Fruit fly (Drosophila melanogaster): Measurements from ENCODE around the gene aqz.

Gene aqz

dm6 chr3R:8799866-8800265, 20.6 kb downstream of the aqz start:
- TF ChIP-seq CG12768 (GFP tag; optimal IDR thresholded peaks at IDR 0.05) (no peak), Crg-1 (GFP tag; optimal IDR thresholded peaks at IDR 0.05) (no peak), cic (GFP tag; optimal IDR thresholded peaks at IDR 0.05) (peak; percentile 50), CG11617 (GFP tag; optimal IDR thresholded peaks at IDR 0.05) (no peak), kay (GFP tag; ENCODE audit: borderline replicate concordance) (no peak), CG5204 (GFP tag; optimal IDR thresholded peaks at IDR 0.05) (no peak), Hr96 (GFP tag; optimal IDR thresholded peaks at IDR 0.05) (no peak), Mnt (GFP tag; optimal IDR thresholded peaks at IDR 0.05) (no peak), ovo (GFP tag; optimal IDR thresholded peaks at IDR 0.05) (no peak), CG1620 (GFP tag; optimal IDR thresholded peaks at IDR 0.05) (no peak), CG7045 (GFP tag; optimal IDR thresholded peaks at IDR 0.05) (no peak), CG33017 (tag; optimal IDR thresholded peaks at IDR 0.05) (peak; percentile 2), toe (GFP tag; optimal IDR thresholded peaks at IDR 0.05) (no peak), Clk (GFP tag; optimal IDR thresholded peaks at IDR 0.05) (no peak)

- TF ChIP-seq kay (GFP tag; ENCODE audit: borderline replicate concordance) (no peak), Crg-1 (GFP tag; optimal IDR thresholded peaks at IDR 0.05) (no peak), ovo (GFP tag; optimal IDR thresholded peaks at IDR 0.05) (no peak), CG7101 (tag; optimal IDR thresholded peaks at IDR 0.05) (no peak), cnc (optimal IDR thresholded peaks at IDR 0.05) (no peak), CG5204 (GFP tag; optimal IDR thresholded peaks at IDR 0.05) (no peak), CG33017 (tag; optimal IDR thresholded peaks at IDR 0.05) (no peak), cic (GFP tag; optimal IDR thresholded peaks at IDR 0.05) (no peak), Clk (GFP tag; optimal IDR thresholded peaks at IDR 0.05) (no peak), pad (GFP tag; optimal IDR thresholded peaks at IDR 0.05) (no peak), toe (GFP tag; optimal IDR thresholded peaks at IDR 0.05) (no peak), CG14711 (tag; optimal IDR thresholded peaks at IDR 0.05) (no peak), CG1620 (GFP tag; optimal IDR thresholded peaks at IDR 0.05) (no peak), Hr96 (GFP tag; optimal IDR thresholded peaks at IDR 0.05) (no peak), CG12768 (GFP tag; optimal IDR thresholded peaks at IDR 0.05) (no peak), CG11617 (GFP tag; optimal IDR thresholded peaks at IDR 0.05) (no peak), bab1 (GFP tag; optimal IDR thresholded peaks at IDR 0.05) (no peak)
Observed at dm6 chr3R:8798332-8798731, 22.1 kb downstream of the aqz start.

- TF ChIP-seq CG12768 (GFP tag; optimal IDR thresholded peaks at IDR 0.05), result no peak
- TF ChIP-seq pad (GFP tag; optimal IDR thresholded peaks at IDR 0.05), result no peak
- no peak for TF ChIP-seq CG7045 (GFP tag; optimal IDR thresholded peaks at IDR 0.05)
- TF ChIP-seq Crg-1 (GFP tag; optimal IDR thresholded peaks at IDR 0.05), result no peak
- no peak for TF ChIP-seq Clk (GFP tag; optimal IDR thresholded peaks at IDR 0.05)
- no peak for TF ChIP-seq CG7101 (tag; optimal IDR thresholded peaks at IDR 0.05)
- no peak for TF ChIP-seq Mnt (GFP tag; optimal IDR thresholded peaks at IDR 0.05)
- TF ChIP-seq CG5204 (GFP tag; optimal IDR thresholded peaks at IDR 0.05), result no peak
- TF ChIP-seq CG14711 (tag; optimal IDR thresholded peaks at IDR 0.05), result no peak
- TF ChIP-seq Hr96 (GFP tag; optimal IDR thresholded peaks at IDR 0.05), result no peak
- no peak for TF ChIP-seq CG11617 (GFP tag; optimal IDR thresholded peaks at IDR 0.05)
- no peak for TF ChIP-seq toe (GFP tag; optimal IDR thresholded peaks at IDR 0.05)
- no peak for TF ChIP-seq kay (GFP tag; ENCODE audit: borderline replicate concordance)
- TF ChIP-seq CG33017 (tag; optimal IDR thresholded peaks at IDR 0.05), result no peak
- no peak for TF ChIP-seq bab1 (GFP tag; optimal IDR thresholded peaks at IDR 0.05)
- no peak for TF ChIP-seq cnc (optimal IDR thresholded peaks at IDR 0.05)
- no peak for TF ChIP-seq ovo (GFP tag; optimal IDR thresholded peaks at IDR 0.05)
- no peak for TF ChIP-seq tj (GFP tag; optimal IDR thresholded peaks at IDR 0.05)
- no peak for TF ChIP-seq cic (GFP tag; optimal IDR thresholded peaks at IDR 0.05)
- no peak for TF ChIP-seq CG1620 (GFP tag; optimal IDR thresholded peaks at IDR 0.05)
Observed at dm6 chr3R:8794384-8794783, 26.1 kb downstream of the aqz start, which contains the start of gene Ir85a. TSS of gene Ir85a (plus strand) at chr3R:8794684.

dm6 chr3R:8793726-8794125, 26.8 kb downstream of the aqz start:
- TF ChIP-seq Mnt (GFP tag; optimal IDR thresholded peaks at IDR 0.05), result no peak
- TF ChIP-seq Clk (GFP tag; optimal IDR thresholded peaks at IDR 0.05), result no peak
- TF ChIP-seq bab1 (GFP tag; optimal IDR thresholded peaks at IDR 0.05), result no peak
- TF ChIP-seq kay (GFP tag; ENCODE audit: borderline replicate concordance), result no peak
- no peak for TF ChIP-seq CG7045 (GFP tag; optimal IDR thresholded peaks at IDR 0.05)
- no peak for TF ChIP-seq pad (GFP tag; optimal IDR thresholded peaks at IDR 0.05)
- no peak for TF ChIP-seq CG14711 (tag; optimal IDR thresholded peaks at IDR 0.05)
- no peak for TF ChIP-seq CG12768 (GFP tag; optimal IDR thresholded peaks at IDR 0.05)
- TF ChIP-seq ovo (GFP tag; optimal IDR thresholded peaks at IDR 0.05), result no peak
- TF ChIP-seq cnc (optimal IDR thresholded peaks at IDR 0.05), result no peak
- TF ChIP-seq tj (GFP tag; optimal IDR thresholded peaks at IDR 0.05), result no peak
- no peak for TF ChIP-seq CG5204 (GFP tag; optimal IDR thresholded peaks at IDR 0.05)
- TF ChIP-seq CG11617 (GFP tag; optimal IDR thresholded peaks at IDR 0.05), result no peak
- TF ChIP-seq toe (GFP tag; optimal IDR thresholded peaks at IDR 0.05), result no peak
- no peak for TF ChIP-seq CG1620 (GFP tag; optimal IDR thresholded peaks at IDR 0.05)
- no peak for TF ChIP-seq CG33017 (tag; optimal IDR thresholded peaks at IDR 0.05)
- TF ChIP-seq CG7101 (tag; optimal IDR thresholded peaks at IDR 0.05), result no peak
- TF ChIP-seq cic (GFP tag; optimal IDR thresholded peaks at IDR 0.05), result no peak
- TF ChIP-seq Crg-1 (GFP tag; optimal IDR thresholded peaks at IDR 0.05), result no peak

- TF ChIP-seq toe (GFP tag; optimal IDR thresholded peaks at IDR 0.05) (no peak), tj (GFP tag; optimal IDR thresholded peaks at IDR 0.05) (no peak), pad (GFP tag; optimal IDR thresholded peaks at IDR 0.05) (no peak), ovo (GFP tag; optimal IDR thresholded peaks at IDR 0.05) (no peak), CG5204 (GFP tag; optimal IDR thresholded peaks at IDR 0.05) (no peak), cnc (optimal IDR thresholded peaks at IDR 0.05) (no peak), CG11617 (GFP tag; optimal IDR thresholded peaks at IDR 0.05) (no peak), bab1 (GFP tag; optimal IDR thresholded peaks at IDR 0.05) (no peak), CG33017 (tag; optimal IDR thresholded peaks at IDR 0.05) (no peak), Hr96 (GFP tag; optimal IDR thresholded peaks at IDR 0.05) (no peak), CG7101 (tag; optimal IDR thresholded peaks at IDR 0.05) (no peak), CG12768 (GFP tag; optimal IDR thresholded peaks at IDR 0.05) (no peak), Mnt (GFP tag; optimal IDR thresholded peaks at IDR 0.05) (no peak), kay (GFP tag; ENCODE audit: borderline replicate concordance) (no peak), Crg-1 (GFP tag; optimal IDR thresholded peaks at IDR 0.05) (no peak), Clk (GFP tag; optimal IDR thresholded peaks at IDR 0.05) (no peak), CG7045 (GFP tag; optimal IDR thresholded peaks at IDR 0.05) (no peak), CG14711 (tag; optimal IDR thresholded peaks at IDR 0.05) (no peak), cic (GFP tag; optimal IDR thresholded peaks at IDR 0.05) (no peak)
Observed at dm6 chr3R:8792463-8793175, 27.9 kb downstream of the aqz start.

Measured in whole organism, adult.